Fruit fly (Drosophila melanogaster): Measurements from ENCODE around the gene Iru.

Iru gene

DNA sequence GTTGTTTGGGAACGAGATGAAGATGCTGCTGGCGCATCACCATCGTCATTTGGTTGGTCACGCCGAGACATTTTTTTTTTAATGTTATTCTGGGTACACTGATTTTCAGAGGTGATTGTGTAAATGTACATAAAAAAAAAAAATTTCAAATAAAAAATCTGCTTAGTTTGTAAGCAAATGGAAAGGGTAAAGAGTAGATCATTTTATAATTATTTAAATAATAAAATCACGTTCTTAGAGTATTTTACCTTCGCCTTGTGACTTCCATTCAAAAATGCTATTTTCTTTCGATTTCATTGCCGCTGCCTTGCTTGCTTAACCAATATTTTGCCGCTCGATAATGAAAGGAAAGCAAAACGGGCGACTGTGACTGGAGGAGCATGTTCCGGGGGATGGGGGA lies 27.5 kb upstream of the Iru start (continued):
- TF ChIP-seq Sox15 (GFP tag; optimal IDR thresholded peaks at IDR 0.05) = peak; percentile 71
- TF ChIP-seq topi (GFP tag; optimal IDR thresholded peaks at IDR 0.05) = peak; percentile 84
- TF ChIP-seq Gug (GFP tag; IDR thresholded peaks at IDR 0.05) = no peak
- peak; percentile 69 for TF ChIP-seq CG31627 (GFP tag; optimal IDR thresholded peaks at IDR 0.05)
- TF ChIP-seq CG6854 (GFP tag; optimal IDR thresholded peaks at IDR 0.05) = no peak
- TF ChIP-seq CG9139 (GFP tag; optimal IDR thresholded peaks at IDR 0.05) = peak; percentile 25
- TF ChIP-seq Sox14 (GFP tag; optimal IDR thresholded peaks at IDR 0.05) = peak; percentile 71
- peak; percentile 66 for TF ChIP-seq CG15336 (GFP tag; IDR thresholded peaks at IDR 0.05)
- peak; percentile 76 for TF ChIP-seq achi (GFP tag; optimal IDR thresholded peaks at IDR 0.05)
- no peak for TF ChIP-seq Hr38 (GFP tag; optimal IDR thresholded peaks at IDR 0.05)
- peak; percentile 86 for TF ChIP-seq Smox (GFP tag; optimal IDR thresholded peaks at IDR 0.05)
- TF ChIP-seq vri (GFP tag; optimal IDR thresholded peaks at IDR 0.05) = no peak
- peak; percentile 84 for TF ChIP-seq CG8632 (GFP tag; optimal IDR thresholded peaks at IDR 0.05)
- TF ChIP-seq CG32006 (GFP tag; optimal IDR thresholded peaks at IDR 0.05) = peak; percentile 63
- TF ChIP-seq eg (GFP tag; IDR thresholded peaks at IDR 0.05) = peak; percentile 56; the same call in 1 of the 3 replicates
- no peak for TF ChIP-seq CG6276 (GFP tag; optimal IDR thresholded peaks at IDR 0.05)
- peak; percentile 73 for TF ChIP-seq OdsH (GFP tag; optimal IDR thresholded peaks at IDR 0.05)
- peak; percentile 75 for TF ChIP-seq pdm3 (GFP tag; optimal IDR thresholded peaks at IDR 0.05)

DNA sequence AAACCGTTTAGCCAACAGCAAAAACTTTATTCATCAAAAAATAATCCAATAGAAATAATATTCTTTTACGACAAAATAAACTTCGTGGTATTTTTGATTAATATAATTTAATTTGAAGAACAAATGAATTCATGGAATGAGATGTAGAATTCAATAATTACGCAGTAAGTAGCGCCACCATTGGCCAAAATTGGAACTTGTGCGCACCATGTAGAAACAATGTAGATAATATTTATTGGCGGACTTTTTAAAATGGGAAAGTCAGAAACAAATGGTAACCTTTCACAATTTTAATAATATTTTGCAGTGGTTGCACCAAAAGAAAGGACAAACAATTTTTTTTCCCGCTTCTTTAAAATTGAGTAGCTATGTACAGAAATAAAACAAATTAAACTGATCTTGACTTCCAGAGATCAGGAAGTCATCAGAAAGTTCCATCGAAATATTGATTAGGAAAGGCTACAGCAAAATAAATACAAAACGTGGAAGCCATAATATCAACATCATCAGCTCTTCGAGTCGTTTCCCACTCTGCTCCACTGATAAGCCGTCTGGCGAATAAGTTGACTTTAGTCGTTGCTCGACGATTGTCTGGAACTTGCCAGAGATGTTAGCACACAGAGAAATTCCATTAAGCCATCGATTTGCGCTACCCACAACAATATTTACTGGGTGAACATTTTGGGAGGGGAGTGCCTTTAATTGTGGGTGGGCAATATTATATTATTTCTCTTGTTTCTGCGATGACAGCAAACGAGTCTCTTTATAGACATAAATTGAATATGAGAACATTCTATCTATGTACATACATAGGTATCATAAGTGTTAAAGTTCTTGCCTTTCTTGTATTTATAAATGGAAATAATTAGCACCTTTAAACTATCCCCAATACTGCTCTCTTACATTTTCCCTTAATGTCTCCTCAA lies 26.1 kb upstream of the Iru start:
- peak; percentile 38 for TF ChIP-seq CG31627 (GFP tag; optimal IDR thresholded peaks at IDR 0.05)
- no peak for TF ChIP-seq pdm3 (GFP tag; optimal IDR thresholded peaks at IDR 0.05)
- no peak for TF ChIP-seq net (GFP tag; optimal IDR thresholded peaks at IDR 0.05)
- peak; percentile 26 for TF ChIP-seq Ets21C (GFP tag; optimal IDR thresholded peaks at IDR 0.05)
- TF ChIP-seq CG6808 (GFP tag; optimal IDR thresholded peaks at IDR 0.05) = peak; percentile 49
- no peak for TF ChIP-seq Lpt (GFP tag; optimal IDR thresholded peaks at IDR 0.05)
- no peak for TF ChIP-seq Ets96B (tag; optimal IDR thresholded peaks at IDR 0.05)
- TF ChIP-seq svp (GFP tag) = peak; percentile 85
- no peak for TF ChIP-seq Eip93F (GFP tag; optimal IDR thresholded peaks at IDR 0.05)
- TF ChIP-seq CG7368 (GFP tag; optimal IDR thresholded peaks at IDR 0.05) = no peak
- TF ChIP-seq ss (GFP tag; optimal IDR thresholded peaks at IDR 0.05) = peak; percentile 11 to 59
- TF ChIP-seq CG3032 (tag; optimal IDR thresholded peaks at IDR 0.05) = no peak
- no peak for TF ChIP-seq CG11902 (GFP tag; optimal IDR thresholded peaks at IDR 0.05)
- TF ChIP-seq acj6 (GFP tag; optimal IDR thresholded peaks at IDR 0.05) = no peak
- no peak for TF ChIP-seq CG3919 (GFP tag; optimal IDR thresholded peaks at IDR 0.05)
- peak; percentile 61 for TF ChIP-seq CG15336 (GFP tag; IDR thresholded peaks at IDR 0.05)
- TF ChIP-seq CG6276 (GFP tag; optimal IDR thresholded peaks at IDR 0.05) = peak; percentile 27
- no peak for TF ChIP-seq CG32006 (GFP tag; optimal IDR thresholded peaks at IDR 0.05)
- no peak for TF ChIP-seq CG6792 (GFP tag; optimal IDR thresholded peaks at IDR 0.05)
- peak; percentile 15 for TF ChIP-seq Hr39 (GFP tag; optimal IDR thresholded peaks at IDR 0.05)
- no peak for TF ChIP-seq dsx (GFP tag; optimal IDR thresholded peaks at IDR 0.05; ENCODE audit: poor library complexity, severe bottlenecking)
- no peak for TF ChIP-seq Hr4 (GFP tag; optimal IDR thresholded peaks at IDR 0.05)
- peak; percentile 30 for TF ChIP-seq dac (GFP tag; optimal IDR thresholded peaks at IDR 0.05)
- no peak for TF ChIP-seq topi (GFP tag; optimal IDR thresholded peaks at IDR 0.05)
- TF ChIP-seq spab (GFP tag; optimal IDR thresholded peaks at IDR 0.05) = no peak
- no peak for TF ChIP-seq fd59A (GFP tag; optimal IDR thresholded peaks at IDR 0.05)
- no peak for TF ChIP-seq CG11294 (GFP tag; IDR thresholded peaks at IDR 0.05)
- no peak for TF ChIP-seq achi (GFP tag; optimal IDR thresholded peaks at IDR 0.05)
- no peak for TF ChIP-seq Blimp-1 (GFP tag; optimal IDR thresholded peaks at IDR 0.05)
- no peak for TF ChIP-seq salr (GFP tag; optimal IDR thresholded peaks at IDR 0.05)
- peak; percentile 14 for TF ChIP-seq CG9139 (GFP tag; optimal IDR thresholded peaks at IDR 0.05)
- no peak for TF ChIP-seq CG10631 (GFP tag; optimal IDR thresholded peaks at IDR 0.05)
- TF ChIP-seq Sox14 (GFP tag; optimal IDR thresholded peaks at IDR 0.05) = no peak
- no peak for TF ChIP-seq CG4318 (GFP tag; optimal IDR thresholded peaks at IDR 0.05)
- no peak for TF ChIP-seq fd85E (GFP tag; optimal IDR thresholded peaks at IDR 0.05)
- TF ChIP-seq Eip75B (GFP tag; optimal IDR thresholded peaks at IDR 0.05) = no peak
- TF ChIP-seq fkh (GFP tag; optimal IDR thresholded peaks at IDR 0.05) = peak; percentile 76
- no peak for TF ChIP-seq CG10669 (GFP tag; optimal IDR thresholded peaks at IDR 0.05)
